Worm (Caenorhabditis elegans): Measurements from ENCODE around the gene srx-41.
A peak's percentile ranks its signal among the peaks of the same experiment; 100 is the strongest.

srx-41 gene

ce11 chrV:3633041-3633440 lies 3.9 kb downstream of the srx-41 start, which contains the start of gene F59B1.2:
Gene F59B1.2 (plus strand): TSS chrV:3633341.
- TF ChIP-seq fkh-10 (GFP tag; optimal IDR thresholded peaks at IDR 0.05) = no peak
- no peak for TF ChIP-seq nhr-237 (tag; optimal IDR thresholded peaks at IDR 0.05)
- TF ChIP-seq zag-1 (tag; optimal IDR thresholded peaks at IDR 0.05) = no peak
- no peak for TF ChIP-seq elt-1 (tag; optimal IDR thresholded peaks at IDR 0.05)
- TF ChIP-seq lin-39 (tag; optimal IDR thresholded peaks at IDR 0.05) = no peak
- TF ChIP-seq pha-4 (tag; optimal IDR thresholded peaks at IDR 0.05) = no peak
- TF ChIP-seq lsy-12 (tag; optimal IDR thresholded peaks at IDR 0.05) = no peak
- no peak for TF ChIP-seq unc-62 (GFP tag; optimal IDR thresholded peaks at IDR 0.05)
- no peak for TF ChIP-seq ceh-9 (tag; optimal IDR thresholded peaks at IDR 0.05)
- no peak for TF ChIP-seq daf-12 (tag; optimal IDR thresholded peaks at IDR 0.05)
- TF ChIP-seq nhr-25 (tag; optimal IDR thresholded peaks at IDR 0.05) = no peak
- no peak for TF ChIP-seq ceh-28 (tag; optimal IDR thresholded peaks at IDR 0.05)
- no peak for TF ChIP-seq elt-2 (tag; optimal IDR thresholded peaks at IDR 0.05)
- TF ChIP-seq tbx-2 (tag; optimal IDR thresholded peaks at IDR 0.05) = no peak
- TF ChIP-seq nfya-1 (tag; optimal IDR thresholded peaks at IDR 0.05; ENCODE audit: insufficient read depth) = no peak
- TF ChIP-seq ztf-4 (tag; optimal IDR thresholded peaks at IDR 0.05) = no peak
- no peak for TF ChIP-seq ama-1 (optimal IDR thresholded peaks at IDR 0.05)
- no peak for TF ChIP-seq nhr-28 (tag; optimal IDR thresholded peaks at IDR 0.05)
- no peak for TF ChIP-seq jun-1 (tag; optimal IDR thresholded peaks at IDR 0.05)
- no peak for TF ChIP-seq skn-1 (tag; optimal IDR thresholded peaks at IDR 0.05)

ce11 chrV:3632249-3633030 lies 4.5 kb downstream of the srx-41 start:
- TF ChIP-seq egl-5 (tag; optimal IDR thresholded peaks at IDR 0.05) = no peak
- TF ChIP-seq nhr-23 (tag; optimal IDR thresholded peaks at IDR 0.05) = no peak
- TF ChIP-seq unc-62 (GFP tag; optimal IDR thresholded peaks at IDR 0.05) = no peak
- peak; percentile 94 for TF ChIP-seq elt-2 (tag; optimal IDR thresholded peaks at IDR 0.05)
- no peak for TF ChIP-seq lsy-12 (tag; optimal IDR thresholded peaks at IDR 0.05)
- TF ChIP-seq jun-1 (tag; optimal IDR thresholded peaks at IDR 0.05) = peak; percentile 24
- TF ChIP-seq pha-4 (tag; optimal IDR thresholded peaks at IDR 0.05) = peak; percentile 28
- no peak for TF ChIP-seq ceh-16 (tag; optimal IDR thresholded peaks at IDR 0.05)
- TF ChIP-seq ceh-9 (tag; optimal IDR thresholded peaks at IDR 0.05) = no peak
- TF ChIP-seq mml-1 (tag; optimal IDR thresholded peaks at IDR 0.05) = no peak
- no peak for TF ChIP-seq ztf-11 (tag; optimal IDR thresholded peaks at IDR 0.05)
- TF ChIP-seq nfya-1 (tag; optimal IDR thresholded peaks at IDR 0.05; ENCODE audit: insufficient read depth) = peak; percentile 54
- TF ChIP-seq pqm-1 (tag; optimal IDR thresholded peaks at IDR 0.05) = peak; percentile 90
- TF ChIP-seq daf-12 (tag; optimal IDR thresholded peaks at IDR 0.05) = no peak
- TF ChIP-seq elt-1 (tag; optimal IDR thresholded peaks at IDR 0.05) = no peak
- no peak for TF ChIP-seq nhr-43 (tag; optimal IDR thresholded peaks at IDR 0.05; ENCODE audit: poor library complexity, severe bottlenecking)
- no peak for TF ChIP-seq fkh-2 (tag; optimal IDR thresholded peaks at IDR 0.05)
- TF ChIP-seq snpc-4 (tag; optimal IDR thresholded peaks at IDR 0.05) = no peak
- no peak for TF ChIP-seq ZK546.5 (tag; optimal IDR thresholded peaks at IDR 0.05)
- TF ChIP-seq R02D3.7 (tag; optimal IDR thresholded peaks at IDR 0.05) = no peak
- TF ChIP-seq ceh-82 (tag; optimal IDR thresholded peaks at IDR 0.05) = no peak
- no peak for TF ChIP-seq aly-2 (tag; optimal IDR thresholded peaks at IDR 0.05)
- no peak for TF ChIP-seq unc-39 (tag; optimal IDR thresholded peaks at IDR 0.05)
- no peak for TF ChIP-seq lin-39 (tag; optimal IDR thresholded peaks at IDR 0.05)

- no peak for TF ChIP-seq ama-1 (optimal IDR thresholded peaks at IDR 0.05)
- no peak for TF ChIP-seq R02D3.7 (tag; optimal IDR thresholded peaks at IDR 0.05)
- no peak for TF ChIP-seq nhr-77 (tag; optimal IDR thresholded peaks at IDR 0.05)
- TF ChIP-seq mdl-1 (tag; optimal IDR thresholded peaks at IDR 0.05) = no peak
Observed at ce11 chrV:3631591-3631990, 5.4 kb downstream of the srx-41 start, which contains the start of gene F59B1.6. Gene F59B1.6 (minus strand): TSS chrV:3631691.

ce11 chrV:3626944-3627343 lies 10.0 kb downstream of the srx-41 start, which contains the start of gene F59B1.4:
Gene F59B1.4 (minus strand): TSS chrV:3627044.
- TF ChIP-seq nhr-67 (tag; optimal IDR thresholded peaks at IDR 0.05) = no peak
- TF ChIP-seq egl-5 (tag; optimal IDR thresholded peaks at IDR 0.05) = no peak
- TF ChIP-seq daf-12 (tag; optimal IDR thresholded peaks at IDR 0.05) = no peak
- TF ChIP-seq pha-4 (tag; optimal IDR thresholded peaks at IDR 0.05) = no peak
- TF ChIP-seq aly-2 (tag; optimal IDR thresholded peaks at IDR 0.05) = no peak
- no peak for TF ChIP-seq elt-2 (tag; optimal IDR thresholded peaks at IDR 0.05)

All from whole organism, L3 larva.